Fruit fly (Drosophila melanogaster): ENCODE results near the gene Pcyt2.

Gene Pcyt2

DNA sequence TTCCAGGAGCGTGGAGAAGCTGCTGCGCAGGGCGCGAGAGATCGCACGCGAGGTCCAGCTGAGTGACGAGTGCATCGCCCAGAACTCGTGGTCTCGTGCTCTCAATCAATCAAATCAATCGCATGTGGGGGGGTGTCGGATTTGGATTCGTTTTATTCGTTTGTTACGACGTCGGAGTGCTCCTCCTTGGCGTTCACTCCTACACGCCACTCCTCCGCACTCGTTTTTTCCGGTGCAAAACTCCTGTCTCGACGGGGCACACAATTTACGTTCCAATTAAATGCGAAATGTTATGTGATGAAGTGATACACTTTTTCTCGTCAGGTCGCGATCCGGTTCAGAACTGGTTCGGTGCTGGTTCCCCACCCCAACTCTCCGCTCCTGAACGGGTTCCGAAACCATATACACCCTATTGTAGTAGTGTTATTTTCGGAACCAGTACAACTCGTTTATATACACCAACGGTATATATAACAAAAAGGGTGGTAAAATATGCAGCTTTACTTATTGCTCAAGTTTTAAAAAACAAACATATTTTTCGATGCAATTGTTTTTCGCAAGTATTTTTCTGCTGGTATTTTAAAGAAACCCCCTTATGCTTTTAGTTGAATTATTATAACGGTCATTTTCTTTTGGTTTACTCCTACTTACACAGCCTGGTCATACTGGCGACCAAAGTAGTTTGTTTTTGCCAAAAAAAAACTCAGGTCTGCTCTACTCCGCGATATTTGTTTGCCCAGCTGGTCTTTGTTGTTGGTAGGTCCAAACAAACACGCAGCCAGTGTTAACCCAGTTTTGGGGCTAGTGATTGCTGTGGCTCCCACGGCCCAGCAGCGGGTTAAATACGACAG lies 16.6 kb upstream of the Pcyt2 start, which contains the start of the genes CG12091 and pns (continued):
- TF ChIP-seq GATAd (GFP tag; optimal IDR thresholded peaks at IDR 0.05) (no peak), Hr83 (GFP tag; optimal IDR thresholded peaks at IDR 0.05; ENCODE audit: poor library complexity, severe bottlenecking) (peak; percentile 60), brk (GFP tag; optimal IDR thresholded peaks at IDR 0.05) (no peak)

DNA sequence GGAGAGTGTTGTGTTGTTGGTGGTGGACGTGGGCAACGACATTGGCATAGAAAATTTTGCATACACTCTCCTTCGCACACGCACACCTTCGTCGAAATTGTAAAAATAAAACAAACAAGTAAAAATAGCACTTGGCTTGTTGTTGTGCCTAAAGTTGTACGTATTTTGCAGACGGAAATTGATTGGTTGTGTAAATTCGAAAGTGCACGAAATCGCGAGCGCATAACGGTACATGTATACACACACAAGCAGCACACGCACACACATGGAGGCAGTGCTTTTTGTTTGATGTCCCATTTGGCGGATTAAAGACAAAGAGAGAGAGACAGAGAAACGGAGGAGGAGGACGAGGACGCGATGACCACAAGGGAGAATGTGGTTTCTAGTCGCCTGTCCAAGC lies 15.9 kb upstream of the Pcyt2 start:
- TF ChIP-seq ey (GFP tag; optimal IDR thresholded peaks at IDR 0.05) (no peak), dmrt93B (GFP tag; optimal IDR thresholded peaks at IDR 0.05) (no peak), GATAd (GFP tag; optimal IDR thresholded peaks at IDR 0.05) (no peak), Hr83 (GFP tag; optimal IDR thresholded peaks at IDR 0.05; ENCODE audit: poor library complexity, severe bottlenecking) (no peak), OdsH (GFP tag; optimal IDR thresholded peaks at IDR 0.05) (no peak), Hr78 (GFP tag; optimal IDR thresholded peaks at IDR 0.05) (no peak), brk (GFP tag; optimal IDR thresholded peaks at IDR 0.05) (no peak), Dif (GFP tag; optimal IDR thresholded peaks at IDR 0.05; ENCODE audit: partially characterized antibody) (no peak), h (GFP tag; optimal IDR thresholded peaks at IDR 0.05) (no peak), Dfd (GFP tag; optimal IDR thresholded peaks at IDR 0.05) (no peak)

DNA sequence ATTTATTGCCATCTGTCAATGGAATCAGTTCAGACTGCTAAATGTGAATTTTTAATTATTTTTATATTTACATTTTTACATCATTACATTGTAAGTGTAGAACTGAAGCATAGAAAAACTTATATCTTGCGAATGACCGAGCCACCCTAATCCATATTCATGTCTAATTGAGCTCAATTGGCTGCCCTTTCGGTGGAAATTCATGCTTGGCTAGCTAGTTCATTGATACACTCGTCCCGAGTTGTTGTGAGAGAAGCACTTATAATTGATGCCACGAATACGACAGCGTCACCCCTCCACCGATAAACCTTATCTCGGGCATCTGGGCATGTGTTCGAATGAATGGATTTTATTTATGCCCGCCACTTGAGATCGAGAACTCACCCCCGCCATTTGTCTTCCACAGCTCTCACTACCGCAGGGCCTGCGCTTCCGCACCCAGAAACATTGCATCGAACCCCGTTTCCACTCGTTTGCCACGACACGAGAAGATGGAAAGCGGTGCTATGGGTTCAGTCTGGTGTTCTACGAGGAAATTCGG lies 14.9 kb upstream of the Pcyt2 start:
- TF ChIP-seq Hr78 (GFP tag; optimal IDR thresholded peaks at IDR 0.05) (no peak), tai (GFP tag; optimal IDR thresholded peaks at IDR 0.05) (no peak), Hnf4 (GFP tag; optimal IDR thresholded peaks at IDR 0.05) (no peak), dl (GFP tag; optimal IDR thresholded peaks at IDR 0.05; ENCODE audit: insufficient read depth in 1 of 2, partially characterized antibody in 2 of 2) (no peak), N (GFP tag; optimal IDR thresholded peaks at IDR 0.05) (no peak), HLH106 (tag; optimal IDR thresholded peaks at IDR 0.05) (no peak), Vsx2 (GFP tag; optimal IDR thresholded peaks at IDR 0.05; ENCODE audit: partially characterized antibody) (no peak), psq (GFP tag; optimal IDR thresholded peaks at IDR 0.05) (no peak), CrebA (GFP tag; optimal IDR thresholded peaks at IDR 0.05; ENCODE audit: borderline replicate concordance) (no peak), Mio (GFP tag; optimal IDR thresholded peaks at IDR 0.05) (no peak), lola (GFP tag; optimal IDR thresholded peaks at IDR 0.05) (no peak), rgr (GFP tag; optimal IDR thresholded peaks at IDR 0.05) (no peak), usp (GFP tag; optimal IDR thresholded peaks at IDR 0.05) (no peak), br (GFP tag; optimal IDR thresholded peaks at IDR 0.05) (no peak), fru (GFP tag; optimal IDR thresholded peaks at IDR 0.05) (no peak), Hr83 (GFP tag; optimal IDR thresholded peaks at IDR 0.05; ENCODE audit: poor library complexity, severe bottlenecking) (no peak), Rel (GFP tag; optimal IDR thresholded peaks at IDR 0.05) (no peak), Rel (tag; optimal IDR thresholded peaks at IDR 0.05) (no peak), GATAd (GFP tag; optimal IDR thresholded peaks at IDR 0.05) (no peak), Dif (GFP tag; optimal IDR thresholded peaks at IDR 0.05; ENCODE audit: partially characterized antibody) (no peak)

DNA sequence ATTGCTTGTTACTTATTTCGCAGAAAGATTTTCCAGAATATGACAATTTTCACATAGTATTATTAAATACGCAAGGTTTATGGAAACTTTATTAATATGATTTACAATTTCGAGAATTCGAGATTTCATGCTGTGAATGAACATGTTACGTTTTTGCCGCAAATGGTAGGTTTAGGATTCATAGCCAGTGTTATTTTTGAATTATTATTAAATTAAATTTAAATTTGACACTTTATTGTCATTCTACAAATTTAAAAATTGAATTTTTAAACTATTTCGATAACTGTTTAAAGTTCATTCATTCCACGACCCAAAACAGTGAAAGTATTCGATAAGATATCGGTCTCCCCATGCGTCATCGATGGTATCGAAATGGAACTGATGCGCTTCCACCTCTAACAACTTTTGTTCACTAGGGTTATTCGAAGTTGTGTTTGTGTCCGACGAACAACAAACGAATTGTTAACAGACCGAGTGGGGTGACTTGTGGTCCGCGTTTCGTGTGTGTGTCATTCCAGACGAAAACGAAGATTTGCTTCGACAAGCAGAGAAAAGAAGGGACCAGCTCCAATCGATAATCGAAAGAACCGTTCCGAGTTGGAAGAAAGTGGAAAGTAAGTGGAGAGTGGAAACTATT lies 7.5 kb upstream of the Pcyt2 start, which contains the start of the genes CG32313 and Pcyt1:
Gene CG32313 (minus strand): TSS at position 51 of the 637 bp plus-strand sequence.
Gene Pcyt1 (plus strand): TSS at position 400 of the 637 bp plus-strand sequence.
- TF ChIP-seq tai (GFP tag; optimal IDR thresholded peaks at IDR 0.05) (no peak), CrebA (GFP tag; optimal IDR thresholded peaks at IDR 0.05; ENCODE audit: borderline replicate concordance) (no peak), foxo (GFP tag; optimal IDR thresholded peaks at IDR 0.05) (peak in 1 of 2 experiments; percentile 6), ey (GFP tag; optimal IDR thresholded peaks at IDR 0.05) (no peak), Hr83 (GFP tag; optimal IDR thresholded peaks at IDR 0.05; ENCODE audit: poor library complexity, severe bottlenecking) (peak; percentile 31), pan (optimal IDR thresholded peaks at IDR 0.05) (no peak), br (GFP tag; optimal IDR thresholded peaks at IDR 0.05) (peak; percentile 33), Dif (GFP tag; optimal IDR thresholded peaks at IDR 0.05; ENCODE audit: partially characterized antibody) (peak; percentile 81), Jra (GFP tag; optimal IDR thresholded peaks at IDR 0.05) (peak; percentile 13), brk (GFP tag; optimal IDR thresholded peaks at IDR 0.05) (no peak), Sp1 (GFP tag; optimal IDR thresholded peaks at IDR 0.05) (peak; percentile 27), Mio (GFP tag; optimal IDR thresholded peaks at IDR 0.05) (no peak)

Data from whole organism, wandering third instar larva.